Worm (Caenorhabditis elegans): Measurements from ENCODE around the gene daf-19.

ce11 chrII:10187808-10188207, 18.7 kb upstream of the daf-19 start, which contains the start of gene srd-2:
- TF ChIP-seq zag-1 (tag; optimal IDR thresholded peaks at IDR 0.05) (no peak), ama-1 (optimal IDR thresholded peaks at IDR 0.05) (no peak), nhr-237 (tag; optimal IDR thresholded peaks at IDR 0.05) (no peak), ZK546.5 (tag; optimal IDR thresholded peaks at IDR 0.05) (no peak), nhr-76 (tag; optimal IDR thresholded peaks at IDR 0.05) (no peak)
